Worm (Caenorhabditis elegans): ENCODE measurements around the gene CD4.11.

Gene CD4.11

DNA sequence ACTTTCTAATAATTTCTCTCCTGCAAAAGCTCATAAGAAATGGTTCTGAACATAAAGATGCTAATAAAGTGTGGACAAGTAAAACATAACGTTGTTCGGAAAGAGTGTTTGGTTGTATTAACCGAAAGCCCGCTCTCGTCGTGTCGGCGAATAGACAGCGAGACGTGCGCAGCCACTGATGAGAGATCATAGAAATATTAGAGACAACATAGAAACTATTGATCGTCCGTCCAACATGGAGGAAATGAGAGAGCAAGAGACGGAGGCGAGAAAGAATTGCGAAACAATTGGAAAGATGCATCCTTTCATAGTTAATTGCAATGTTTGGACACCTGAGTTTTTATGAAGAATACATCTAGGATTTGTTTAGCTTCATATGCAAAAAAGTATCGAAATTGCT, 4.4 kb upstream of the CD4.11 start (continued):
- TF ChIP-seq nhr-28 (tag; optimal IDR thresholded peaks at IDR 0.05) (no peak), nhr-11 (tag; optimal IDR thresholded peaks at IDR 0.05) (peak; percentile 19), nhr-237 (tag; optimal IDR thresholded peaks at IDR 0.05) (no peak)

ce11 chrV:5581312-5581711, 3.6 kb upstream of the CD4.11 start, which contains the start of gene klc-2:
Gene klc-2, minus strand, starts transcription at chrV:5581412.
- no peak for TF ChIP-seq lsy-12 (tag; optimal IDR thresholded peaks at IDR 0.05)
- TF ChIP-seq R02D3.7 (tag; optimal IDR thresholded peaks at IDR 0.05), result no peak
- TF ChIP-seq egl-27 (tag; optimal IDR thresholded peaks at IDR 0.05), result no peak
- TF ChIP-seq ceh-82 (tag; optimal IDR thresholded peaks at IDR 0.05), result no peak
- no peak for TF ChIP-seq nhr-77 (tag; optimal IDR thresholded peaks at IDR 0.05)

ce11 chrV:5582308-5582707, 2.6 kb upstream of the CD4.11 start:
- peak; percentile 16 for TF ChIP-seq hmg-11 (tag; optimal IDR thresholded peaks at IDR 0.05)
- TF ChIP-seq nfya-1 (tag; optimal IDR thresholded peaks at IDR 0.05; ENCODE audit: insufficient read depth), result peak; percentile 48
- no peak for TF ChIP-seq nhr-77 (tag; optimal IDR thresholded peaks at IDR 0.05)

DNA sequence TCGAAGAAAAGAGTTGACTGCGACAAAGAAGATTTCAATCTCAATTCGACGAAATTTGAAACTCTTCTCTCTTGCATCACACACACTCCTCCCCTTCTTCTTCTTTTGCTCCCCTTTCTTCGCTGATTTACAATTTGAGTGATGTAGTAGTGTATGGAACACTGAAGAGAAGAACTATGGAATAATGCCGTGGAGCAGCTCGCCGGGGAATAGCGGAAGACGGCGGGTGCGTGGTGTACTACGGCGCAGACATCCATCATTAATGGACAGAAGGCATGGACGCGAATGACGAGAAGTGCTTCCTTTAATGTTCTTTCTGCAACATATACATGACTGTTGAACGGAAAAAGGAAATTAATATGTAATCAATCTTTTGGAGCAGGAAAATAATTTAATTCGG, 2.1 kb upstream of the CD4.11 start:
- TF ChIP-seq nhr-67 (tag; optimal IDR thresholded peaks at IDR 0.05) (no peak), ceh-82 (tag; optimal IDR thresholded peaks at IDR 0.05) (no peak), aly-2 (tag; optimal IDR thresholded peaks at IDR 0.05) (no peak), nhr-77 (tag; optimal IDR thresholded peaks at IDR 0.05) (no peak), ama-1 (optimal IDR thresholded peaks at IDR 0.05) (peak; percentile 46), nhr-43 (tag; optimal IDR thresholded peaks at IDR 0.05; ENCODE audit: poor library complexity, severe bottlenecking) (no peak), mml-1 (tag; optimal IDR thresholded peaks at IDR 0.05) (no peak), lin-39 (tag; optimal IDR thresholded peaks at IDR 0.05) (peak; percentile 71), daf-12 (tag; optimal IDR thresholded peaks at IDR 0.05) (no peak), nhr-25 (tag; optimal IDR thresholded peaks at IDR 0.05) (no peak), elt-2 (tag; optimal IDR thresholded peaks at IDR 0.05) (no peak), lsy-12 (tag; optimal IDR thresholded peaks at IDR 0.05) (no peak), nfya-1 (tag; optimal IDR thresholded peaks at IDR 0.05; ENCODE audit: insufficient read depth) (peak; percentile 9), elt-1 (tag; optimal IDR thresholded peaks at IDR 0.05) (no peak), jun-1 (tag; optimal IDR thresholded peaks at IDR 0.05) (no peak), eor-1 (tag; optimal IDR thresholded peaks at IDR 0.05) (no peak), fkh-10 (GFP tag; optimal IDR thresholded peaks at IDR 0.05) (no peak), nhr-12 (tag; optimal IDR thresholded peaks at IDR 0.05) (no peak), egl-27 (tag; optimal IDR thresholded peaks at IDR 0.05) (no peak), nhr-28 (tag; optimal IDR thresholded peaks at IDR 0.05) (no peak), nhr-237 (tag; optimal IDR thresholded peaks at IDR 0.05) (no peak), ztf-4 (tag; optimal IDR thresholded peaks at IDR 0.05) (no peak), mdl-1 (tag; optimal IDR thresholded peaks at IDR 0.05) (no peak), fos-1 (tag; optimal IDR thresholded peaks at IDR 0.05) (no peak), lin-15B (tag; optimal IDR thresholded peaks at IDR 0.05) (no peak), tbx-2 (tag; optimal IDR thresholded peaks at IDR 0.05) (no peak)

DNA sequence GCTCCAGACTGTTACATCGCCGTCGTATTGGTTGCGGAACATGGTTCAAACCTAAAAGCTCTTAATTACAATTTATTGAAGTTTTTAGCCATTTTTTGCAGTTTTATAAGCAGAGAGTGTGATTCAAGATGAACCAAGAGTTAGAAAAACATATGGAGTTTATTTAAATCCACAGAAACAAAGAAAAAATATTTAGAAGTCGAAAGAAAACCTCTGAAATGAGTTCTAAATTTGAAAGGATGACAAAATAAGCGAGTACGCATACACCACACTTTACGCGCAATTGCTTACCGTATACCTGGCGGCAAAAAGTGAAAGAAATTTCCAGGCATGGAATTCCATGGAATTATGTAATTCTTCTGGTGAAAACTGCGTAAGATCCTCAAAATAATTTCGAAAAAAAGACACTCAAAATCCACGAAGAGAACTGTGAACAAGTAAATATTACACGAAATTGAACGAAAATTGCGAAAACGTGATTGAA, 598 bp upstream of the CD4.11 start, which contains the start of gene pas-6:
Gene pas-6 (minus strand): TSS at position 51 of the 484 bp plus-strand sequence.
- TF ChIP-seq fkh-10 (GFP tag; optimal IDR thresholded peaks at IDR 0.05) (no peak), skn-1 (tag; optimal IDR thresholded peaks at IDR 0.05) (peak; percentile 72), lin-15B (tag; optimal IDR thresholded peaks at IDR 0.05) (peak; percentile 29), nhr-67 (tag; optimal IDR thresholded peaks at IDR 0.05) (no peak), ZK546.5 (tag; optimal IDR thresholded peaks at IDR 0.05) (no peak), ceh-82 (tag; optimal IDR thresholded peaks at IDR 0.05) (no peak), eor-1 (tag; optimal IDR thresholded peaks at IDR 0.05) (no peak), nhr-12 (tag; optimal IDR thresholded peaks at IDR 0.05) (no peak), ztf-4 (tag; optimal IDR thresholded peaks at IDR 0.05) (no peak), lin-39 (tag; optimal IDR thresholded peaks at IDR 0.05) (no peak), tbx-2 (tag; optimal IDR thresholded peaks at IDR 0.05) (no peak), nhr-76 (tag; optimal IDR thresholded peaks at IDR 0.05) (no peak), unc-62 (GFP tag; optimal IDR thresholded peaks at IDR 0.05) (no peak), unc-39 (tag; optimal IDR thresholded peaks at IDR 0.05) (no peak), ztf-11 (tag; optimal IDR thresholded peaks at IDR 0.05) (no peak), nhr-28 (tag; optimal IDR thresholded peaks at IDR 0.05) (no peak), nhr-11 (tag; optimal IDR thresholded peaks at IDR 0.05) (no peak), pha-4 (tag; optimal IDR thresholded peaks at IDR 0.05) (peak; percentile 46), nhr-25 (tag; optimal IDR thresholded peaks at IDR 0.05) (no peak), fkh-2 (tag; optimal IDR thresholded peaks at IDR 0.05) (no peak), daf-12 (tag; optimal IDR thresholded peaks at IDR 0.05) (no peak), nhr-237 (tag; optimal IDR thresholded peaks at IDR 0.05) (no peak), elt-1 (tag; optimal IDR thresholded peaks at IDR 0.05) (no peak), nhr-23 (tag; optimal IDR thresholded peaks at IDR 0.05) (no peak), egl-27 (tag; optimal IDR thresholded peaks at IDR 0.05) (no peak), mml-1 (tag; optimal IDR thresholded peaks at IDR 0.05) (no peak), snpc-4 (tag; optimal IDR thresholded peaks at IDR 0.05) (peak; percentile 15), egl-5 (tag; optimal IDR thresholded peaks at IDR 0.05) (peak; percentile 23), ceh-28 (tag; optimal IDR thresholded peaks at IDR 0.05) (no peak), ama-1 (optimal IDR thresholded peaks at IDR 0.05) (no peak), lsy-12 (tag; optimal IDR thresholded peaks at IDR 0.05) (no peak), nhr-77 (tag; optimal IDR thresholded peaks at IDR 0.05) (no peak), nhr-43 (tag; optimal IDR thresholded peaks at IDR 0.05; ENCODE audit: poor library complexity, severe bottlenecking) (no peak), nfya-1 (tag; optimal IDR thresholded peaks at IDR 0.05; ENCODE audit: insufficient read depth) (peak; percentile 79), aly-2 (tag; optimal IDR thresholded peaks at IDR 0.05) (no peak)

Data from whole organism, L3 larva.